Worm (Caenorhabditis elegans): ENCODE results near the gene chtb-1.

DNA sequence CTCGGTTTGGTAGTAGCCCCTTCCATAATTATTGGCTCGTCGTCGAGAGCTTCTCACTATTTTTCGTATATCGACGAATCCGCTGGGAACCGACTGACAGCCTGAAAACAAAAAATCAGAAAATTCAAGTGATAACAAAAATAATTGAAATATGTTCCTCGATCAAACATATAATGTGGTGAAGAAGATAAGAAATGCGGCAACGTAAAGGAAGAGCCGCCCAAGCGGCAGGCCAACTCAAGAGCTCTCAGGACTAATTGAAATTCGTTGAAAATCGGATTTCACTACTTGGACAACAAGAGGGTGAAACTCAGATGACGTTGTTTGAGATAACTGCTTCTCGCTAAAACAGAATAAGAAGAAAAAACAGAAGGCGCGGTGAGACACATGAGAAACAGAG is 34.7 kb upstream of the chtb-1 start, which contains the start of gene slc-17.2:
- no peak for TF ChIP-seq klf-2 (GFP tag; conservative IDR thresholded peaks at IDR 0.05)
- no peak for TF ChIP-seq ref-1 (GFP tag; conservative IDR thresholded peaks at IDR 0.05)
- no peak for TF ChIP-seq cog-1 (tag; optimal IDR thresholded peaks at IDR 0.05)
- no peak for TF ChIP-seq ztf-29 (GFP tag; IDR thresholded peaks at IDR 0.05)
- no peak for TF ChIP-seq flt-1 (GFP tag; IDR thresholded peaks at IDR 0.05)
